Fruit fly (Drosophila melanogaster) whole organism, embryonic: Measurements from ENCODE around the gene fok.

Source experiments
- CG1024 ChIP-seq: fragments of 200-800 bp; sonication (Bioruptor generic); IDR thresholded peaks from 2 replicates; pipeline ENCODE4 v1.3.6; 2022; ENCODE audit warnings: missing biosample characterization, missing genetic modification characterization
- CG10543 ChIP-seq: fragments of 200-800 bp; sonication (Bioruptor generic); optimal IDR thresholded peaks from 3 replicates; lab custom pipeline; 2017; ENCODE audit warnings: missing biosample characterization, mild to moderate bottlenecking, missing genetic modification characterization, moderate library complexity
- CG11696 ChIP-seq: fragments of 200-800 bp; sonication (Bioruptor generic); IDR thresholded peaks from 2 replicates; pipeline ENCODE4 v1.3.6; 2022; ENCODE audit warnings: missing biosample characterization, missing genetic modification characterization
- CG12219 ChIP-seq: fragments of 200-800 bp; sonication (Bioruptor generic); optimal IDR thresholded peaks from 3 replicates; lab custom pipeline; 2018; ENCODE audit warnings: missing biosample characterization, mild to moderate bottlenecking, missing genetic modification characterization
- CG12299 ChIP-seq: fragments of 200-800 bp; sonication (Bioruptor generic); optimal IDR thresholded peaks from 2 replicates; lab custom pipeline; 2018; ENCODE audit warnings: missing biosample characterization, mild to moderate bottlenecking, missing genetic modification characterization
- CG13424 ChIP-seq: fragments of 200-800 bp; sonication (Bioruptor generic); optimal IDR thresholded peaks from 2 replicates; lab custom pipeline; 2019; ENCODE audit warnings: missing biosample characterization, mild to moderate bottlenecking, missing genetic modification characterization, moderate library complexity
- CG1529 ChIP-seq: fragments of 200-800 bp; sonication (Bioruptor generic); optimal IDR thresholded peaks from 3 replicates; lab custom pipeline; 2018; ENCODE audit warnings: missing biosample characterization, missing genetic modification characterization
- CG15601 ChIP-seq: fragments of 200-800 bp; sonication (Bioruptor generic); optimal IDR thresholded peaks from 3 replicates; lab custom pipeline; 2019; ENCODE audit warnings: missing biosample characterization, mild to moderate bottlenecking, missing genetic modification characterization, moderate library complexity
- CG17361 ChIP-seq: fragments of 200-800 bp; sonication (Bioruptor generic); IDR thresholded peaks from 3 replicates; pipeline ENCODE4 v1.3.6; 2022; ENCODE audit warnings: missing biosample characterization, missing genetic modification characterization
- CG2129 ChIP-seq: fragments of 200-800 bp; sonication (Bioruptor generic); IDR thresholded peaks from 2 replicates; pipeline ENCODE4 v1.3.6; 2022; ENCODE audit warnings: missing biosample characterization, missing genetic modification characterization; ENCODE audit not compliant: partially characterized antibody
- CG30020 ChIP-seq: fragments of 200-800 bp; optimal IDR thresholded peaks from 2 replicates; lab custom pipeline; 2019; ENCODE audit warnings: missing biosample characterization, mild to moderate bottlenecking, missing genetic modification characterization, moderate library complexity
- CG3163 ChIP-seq: fragments of 200-800 bp; sonication (Bioruptor generic); optimal IDR thresholded peaks from 3 replicates; lab custom pipeline; 2016; ENCODE audit warnings: missing biosample characterization, missing genetic modification characterization
- CG4617 ChIP-seq: fragments of 200-800 bp; sonication (Bioruptor generic); optimal IDR thresholded peaks from 3 replicates; lab custom pipeline; 2016; ENCODE audit warnings: missing biosample characterization, missing genetic modification characterization, borderline replicate concordance
- CG6813 ChIP-seq: fragments of 200-800 bp; sonication (Bioruptor generic); optimal IDR thresholded peaks from 2 replicates; lab custom pipeline; 2017; ENCODE audit warnings: missing biosample characterization, missing genetic modification characterization, mild to moderate bottlenecking, moderate library complexity, missing genetic modification reagents
- CG8281 ChIP-seq: fragments of 200-800 bp; sonication (Bioruptor generic); optimal IDR thresholded peaks from 2 replicates; lab custom pipeline; 2018; ENCODE audit warnings: missing biosample characterization, mild to moderate bottlenecking, missing genetic modification characterization, moderate library complexity
- CG9215 ChIP-seq: fragments of 200-800 bp; sonication (Bioruptor generic); IDR thresholded peaks from 2 replicates; pipeline ENCODE4 v1.3.6; 2022; ENCODE audit warnings: missing biosample characterization, missing genetic modification characterization
- Chrac-16 ChIP-seq: fragments of 200-800 bp; sonication (Bioruptor generic); optimal IDR thresholded peaks from 3 replicates; lab custom pipeline; 2016; ENCODE audit warnings: missing biosample characterization, missing genetic modification characterization
- D19B ChIP-seq: fragments of 200-800 bp; sonication (Bioruptor generic); optimal IDR thresholded peaks from 2 replicates; lab custom pipeline; 2017; ENCODE audit warnings: missing biosample characterization, mild to moderate bottlenecking, missing genetic modification characterization
- Dfd ChIP-seq, 2 experiments: fragments of >200 bp; optimal IDR thresholded peaks; 2 replicates each; lab custom pipeline; 2017; ENCODE audit warnings: missing biosample characterization in 2 of 2, missing genetic modification characterization in 2 of 2
- Ets65A ChIP-seq: fragments of 200-800 bp; sonication (Bioruptor generic); peaks from one replicate; lab custom pipeline; 2016; ENCODE audit warnings: missing biosample characterization, missing genetic modification characterization
- Ets97D ChIP-seq: fragments of 200-800 bp; sonication (Bioruptor generic); optimal IDR thresholded peaks from 3 replicates; lab custom pipeline; 2016; ENCODE audit warnings: missing biosample characterization, missing genetic modification characterization
- Fer1 ChIP-seq: fragments of 200-800 bp; sonication (Bioruptor generic); optimal IDR thresholded peaks from 2 replicates; lab custom pipeline; 2017; ENCODE audit warnings: missing biosample characterization, mild to moderate bottlenecking, missing genetic modification characterization
- Hr3 ChIP-seq: fragments of 200-800 bp; sonication (Bioruptor generic); optimal IDR thresholded peaks from 3 replicates; lab custom pipeline; 2016; ENCODE audit warnings: missing biosample characterization, missing genetic modification characterization
- Lpt ChIP-seq: fragments of >200 bp; optimal IDR thresholded peaks from 2 replicates; lab custom pipeline; 2018; ENCODE audit warnings: missing biosample characterization, missing genetic modification characterization
- MBD-R2 ChIP-seq: fragments of 200-800 bp; sonication (Bioruptor generic); IDR thresholded peaks from 2 replicates; pipeline ENCODE4 v1.3.6; 2022; ENCODE audit warnings: missing biosample characterization, missing genetic modification characterization
- NC2α ChIP-seq: fragments of 200-800 bp; sonication (Bioruptor generic); optimal IDR thresholded peaks from 2 replicates; lab custom pipeline; 2016; ENCODE audit warnings: missing biosample characterization, missing genetic modification characterization
- Neu2 ChIP-seq: fragments of 200-800 bp; sonication (Bioruptor generic); optimal IDR thresholded peaks from 3 replicates; lab custom pipeline; 2016; ENCODE audit warnings: missing biosample characterization, missing genetic modification characterization, borderline replicate concordance
- Nf-YB ChIP-seq: fragments of 200-800 bp; sonication (Bioruptor generic); optimal IDR thresholded peaks from 3 replicates; lab custom pipeline; 2019; ENCODE audit warnings: missing biosample characterization, mild to moderate bottlenecking, missing genetic modification characterization, moderate library complexity
- Oli ChIP-seq: fragments of 200-800 bp; sonication (Bioruptor generic); optimal IDR thresholded peaks from 2 replicates; lab custom pipeline; 2018; ENCODE audit warnings: missing biosample characterization, mild to moderate bottlenecking, missing genetic modification characterization, moderate library complexity
- Scr ChIP-seq: fragments of 200-800 bp; sonication (Bioruptor generic); IDR thresholded peaks from 2 replicates; pipeline ENCODE4 v1.3.6; 2022; ENCODE audit warnings: missing biosample characterization, missing genetic modification characterization; ENCODE audit not compliant: partially characterized antibody
- ab ChIP-seq: fragments of 200-800 bp; sonication (Bioruptor generic); optimal IDR thresholded peaks from 2 replicates; lab custom pipeline; 2016; ENCODE audit warnings: missing biosample characterization, missing genetic modification characterization
- bab2 ChIP-seq: fragments of 200-800 bp; sonication (Bioruptor generic); optimal IDR thresholded peaks from 2 replicates; lab custom pipeline; 2016; ENCODE audit warnings: missing biosample characterization, missing genetic modification characterization
- exex ChIP-seq: fragments of 200-800 bp; sonication (Bioruptor generic); optimal IDR thresholded peaks from 4 replicates; lab custom pipeline; 2018; ENCODE audit warnings: missing biosample characterization, mild to moderate bottlenecking, missing genetic modification characterization, moderate library complexity
- hkb ChIP-seq, 2 experiments: fragments of 200-800 bp in 1 of 2; fragments of >200 bp in 1 of 2; sonication (Bioruptor generic) in 1 of 2; IDR thresholded peaks in 1 of 2; optimal IDR thresholded peaks in 1 of 2; 2 replicates each; pipeline versions ENCODE4 v1.3.6 to Lab custom; 2017 to 2022; ENCODE audit warnings: missing biosample characterization in 1 of 2, missing genetic modification characterization in 1 of 2
- insv ChIP-seq, 2 experiments: fragments of 200-800 bp; sonication (Bioruptor generic); optimal IDR thresholded peaks; 3 replicates each; lab custom pipeline; 2016 to 2018; ENCODE audit warnings: missing biosample characterization in 2 of 2, missing genetic modification characterization in 2 of 2
- kah ChIP-seq: fragments of 200-800 bp; sonication (Bioruptor generic); optimal IDR thresholded peaks from 2 replicates; lab custom pipeline; 2018; ENCODE audit warnings: missing biosample characterization, mild to moderate bottlenecking, missing genetic modification characterization
- lmd ChIP-seq: fragments of 200-800 bp; sonication (Bioruptor generic); IDR thresholded peaks from 2 replicates; pipeline ENCODE4 v1.3.6; 2022; ENCODE audit warnings: missing biosample characterization, missing genetic modification characterization
- mld ChIP-seq: fragments of 200-800 bp; sonication (Bioruptor generic); IDR thresholded peaks from 3 replicates; pipeline ENCODE4 v1.3.6; 2022; ENCODE audit warnings: missing biosample characterization, missing genetic modification characterization; ENCODE audit not compliant: partially characterized antibody
- rib ChIP-seq: fragments of 200-800 bp; sonication (Bioruptor generic); IDR thresholded peaks from 2 replicates; pipeline ENCODE4 v1.3.6; 2022; ENCODE audit warnings: missing biosample characterization, missing genetic modification characterization
- sc ChIP-seq, 3 experiments: fragments of >200 bp in 2 of 3; fragments of 200-800 bp in 1 of 3; sonication (Bioruptor generic) in 1 of 3; optimal IDR thresholded peaks; 2 replicates in 2 of 3; 3 replicates in 1 of 3; lab custom pipeline; 2017; ENCODE audit warnings: mild to moderate bottlenecking in 1 of 3, missing biosample characterization in 1 of 3, missing genetic modification characterization in 1 of 3, missing genetic modification reagents in 1 of 3
- sim ChIP-seq: fragments of 200-800 bp; sonication (Bioruptor generic); IDR thresholded peaks from 2 replicates; pipeline ENCODE4 v1.3.6; 2022; ENCODE audit warnings: missing biosample characterization, missing genetic modification characterization
- slbo ChIP-seq: fragments of 200-800 bp; sonication (Bioruptor generic); IDR thresholded peaks from 2 replicates; pipeline ENCODE4 v1.3.6; 2022; ENCODE audit warnings: missing biosample characterization, missing genetic modification characterization
- sna ChIP-seq: fragments of 200-800 bp; sonication (Bioruptor generic); IDR thresholded peaks from 2 replicates; pipeline ENCODE4 v1.3.6; 2022; ENCODE audit warnings: missing biosample characterization, missing genetic modification characterization; ENCODE audit not compliant: partially characterized antibody
- tgo ChIP-seq: fragments of 200-800 bp; sonication (Bioruptor generic); IDR thresholded peaks from 3 replicates; pipeline ENCODE4 v1.3.6; 2022; ENCODE audit warnings: missing biosample characterization, missing genetic modification characterization
- ttk ChIP-seq: fragments of 200-800 bp; sonication (Bioruptor generic); IDR thresholded peaks from 2 replicates; pipeline ENCODE4 v2.1.2; 2022; ENCODE audit warnings: missing biosample characterization, missing genetic modification characterization
- tx ChIP-seq: fragments of 200-800 bp; sonication (Bioruptor generic); optimal IDR thresholded peaks from 2 replicates; lab custom pipeline; 2016; ENCODE audit warnings: missing biosample characterization, missing genetic modification characterization
- unpg ChIP-seq: fragments of 200-800 bp; sonication (Bioruptor generic); optimal IDR thresholded peaks from 3 replicates; lab custom pipeline; 2018; ENCODE audit warnings: missing biosample characterization, mild to moderate bottlenecking, missing genetic modification characterization, moderate library complexity
- zen ChIP-seq: fragments of 200-800 bp; sonication (Bioruptor generic); optimal IDR thresholded peaks from 3 replicates; lab custom pipeline; 2018; ENCODE audit warnings: missing biosample characterization, mild to moderate bottlenecking, missing genetic modification characterization, moderate library complexity
- zfh1 ChIP-seq: fragments of 200-800 bp; sonication (Bioruptor generic); IDR thresholded peaks from 3 replicates; pipeline ENCODE4 v1.3.6; 2022; ENCODE audit warnings: missing biosample characterization, missing genetic modification characterization

The fok gene

DNA sequence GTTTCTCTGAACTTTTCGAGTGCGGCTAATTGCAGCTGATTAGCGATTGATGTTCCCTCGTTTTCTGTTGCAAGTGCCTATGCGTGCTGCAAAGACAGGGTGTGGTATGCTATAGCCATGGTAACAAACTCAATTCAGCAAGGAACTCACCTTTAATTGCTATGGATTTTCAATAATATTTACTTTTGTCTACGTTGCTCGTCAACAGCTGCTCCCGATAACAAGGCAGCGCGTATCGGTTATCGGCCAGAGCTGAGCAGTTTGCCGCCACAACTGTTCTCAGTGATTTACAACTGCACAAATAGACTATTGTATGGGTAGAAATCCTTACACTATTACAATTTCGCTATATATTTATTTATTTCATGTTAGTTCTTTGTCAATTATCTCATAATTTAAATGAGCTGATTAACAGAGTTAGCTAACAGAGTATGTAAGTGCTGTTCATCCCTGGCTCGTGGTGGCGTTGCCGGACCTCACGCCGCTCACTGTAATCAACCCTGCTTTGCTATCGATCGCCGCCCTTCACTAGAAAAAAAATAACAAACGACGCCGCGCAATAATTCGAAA is 9.6 kb downstream of the fok start, which contains the start of the genes pr and neb (continued):
- TF ChIP-seq CG15601 (tag; lab: Kevin White, UChicago) (peak; percentile 66), Lpt (GFP tag; lab: Kevin White, UChicago) (no peak), CG6813 (GFP tag; lab: Kevin White, UChicago) (no peak), Nf-YB (GFP tag; lab: Kevin White, UChicago) (peak; percentile 41), kah (no peak), CG2129 (no peak), CG10543 (GFP tag; lab: Kevin White, UChicago) (no peak), MBD-R2 (GFP tag; lab: Robert Waterston, UW) (peak; percentile 74), unpg (peak; percentile 66), lmd (GFP tag; lab: Robert Waterston, UW) (peak; percentile 74), insv (GFP tag; optimal IDR thresholded peaks at IDR 0.05; lab: Kevin White, UChicago) (peak in 1 of 2 experiments; percentile 0), bab2 (GFP tag; lab: Kevin White, UChicago) (peak; percentile 23), Fer1 (GFP tag; lab: Kevin White, UChicago) (no peak), hkb (optimal IDR thresholded peaks at IDR 0.05; lab: Kevin White, UChicago) (peak; percentile 58), hkb (GFP tag; IDR thresholded peaks at IDR 0.05; lab: Robert Waterston, UW) (peak; percentile 82), zen (peak; percentile 15), CG4617 (GFP tag; lab: Kevin White, UChicago) (peak; percentile 25), Hr3 (GFP tag; lab: Kevin White, UChicago) (peak; percentile 60), Ets97D (GFP tag; lab: Kevin White, UChicago) (peak; percentile 73), Neu2 (GFP tag; lab: Kevin White, UChicago) (no peak), tx (GFP tag; lab: Kevin White, UChicago) (no peak), CG8281 (tag; lab: Kevin White, UChicago) (no peak), NC2α (GFP tag; lab: Kevin White, UChicago) (no peak), sim (GFP tag; lab: Robert Waterston, UW) (no peak), Dfd (GFP tag; optimal IDR thresholded peaks at IDR 0.05; lab: Kevin White, UChicago) (no peak), mld (GFP tag; lab: Robert Waterston, UW) (no peak), Scr (GFP tag; lab: Robert Waterston, UW) (peak; percentile 52; the same call in 1 of the 2 replicates), Chrac-16 (peak; percentile 57), ab (GFP tag; lab: Kevin White, UChicago) (no peak), CG1529 (no peak), slbo (GFP tag; lab: Robert Waterston, UW) (peak; percentile 74), exex (peak; percentile 25), tgo (peak; percentile 56), ttk (GFP tag; lab: Robert Waterston, UW) (peak; percentile 57; the same call in 1 of the 2 replicates), zfh1 (GFP tag; lab: Robert Waterston, UW) (peak; percentile 62), CG1024 (GFP tag; lab: Robert Waterston, UW) (no peak), D19B (GFP tag; lab: Kevin White, UChicago) (no peak), CG11696 (GFP tag; lab: Robert Waterston, UW) (no peak), rib (GFP tag; lab: Robert Waterston, UW) (peak; percentile 17; the same call in 1 of the 2 replicates), sc (optimal IDR thresholded peaks at IDR 0.05; lab: Kevin White, UChicago) (no peak), sc (GFP tag; optimal IDR thresholded peaks at IDR 0.05; lab: Kevin White, UChicago) (peak; percentile 27), CG30020 (peak; percentile 45), CG3163 (GFP tag; lab: Kevin White, UChicago) (no peak), Ets65A (GFP tag; lab: Kevin White, UChicago) (peak; percentile 92), CG17361 (GFP tag; lab: Robert Waterston, UW) (0 out of 3 replicates have a peak, but pooled peaks have one; percentile 36), CG9215 (GFP tag; lab: Robert Waterston, UW) (no peak), CG12299 (peak; percentile 36), CG13424 (tag; lab: Kevin White, UChicago) (peak; percentile 74), Oli (tag; lab: Kevin White, UChicago) (peak; percentile 40), sna (GFP tag; lab: Robert Waterston, UW) (peak; percentile 64), CG12219 (GFP tag; lab: Kevin White, UChicago) (no peak)
